Worm (Caenorhabditis elegans) whole organism, L1 larva: Measurements from ENCODE around the gene srh-297.

Experiments
- ceh-82 ChIP-seq, 3 experiments: fragments of 150-350 bp in 1 of 3; sonication (generic microtip) in 2 of 3; optimal IDR thresholded peaks; 2 replicates each; lab custom pipeline; 2014 to 2017; ENCODE audit warnings: missing biosample characterization in 3 of 3, missing genetic modification characterization in 3 of 3
- ceh-88 ChIP-seq: fragments of 200-800 bp; sonication (Bioruptor generic); IDR thresholded peaks from 2 replicates; pipeline ENCODE4 v1.3.6; 2022; ENCODE audit warnings: missing genetic modification characterization, missing compliant biosample characterization
- dsc-1 ChIP-seq: sonication (generic microtip); optimal IDR thresholded peaks from 2 replicates; lab custom pipeline; 2016; ENCODE audit warnings: mild to moderate bottlenecking, missing genetic modification characterization, missing compliant biosample characterization
- elt-3 ChIP-seq, 6 experiments: fragments of 150-350 bp in 1 of 6; sonication (generic microtip); optimal IDR thresholded peaks; 2 replicates each; lab custom pipeline; 2017 to 2018; ENCODE audit warnings: missing biosample characterization in 6 of 6, missing genetic modification characterization in 6 of 6, inconsistent platforms in 1 of 6
- hlh-17 ChIP-seq: fragments of 200-800 bp; sonication (Bioruptor generic); optimal IDR thresholded peaks from 2 replicates; lab custom pipeline; 2018; ENCODE audit warnings: missing genetic modification characterization, mild to moderate bottlenecking, missing compliant biosample characterization, moderate library complexity, borderline replicate concordance
- jun-1 ChIP-seq: fragments of 150-350 bp; optimal IDR thresholded peaks from 2 replicates; lab custom pipeline; 2014; ENCODE audit warnings: missing biosample characterization, missing genetic modification reagents, missing genetic modification characterization
- mdl-1 ChIP-seq, 2 experiments: fragments of 150-350 bp; optimal IDR thresholded peaks; 2 replicates each; lab custom pipeline; 2014 to 2017; ENCODE audit warnings: missing biosample characterization in 2 of 2, missing genetic modification characterization in 2 of 2, inconsistent platforms in 1 of 2
- pag-3 ChIP-seq: sonication (generic microtip); optimal IDR thresholded peaks from 2 replicates; lab custom pipeline; 2017; ENCODE audit warnings: missing genetic modification characterization, mild to moderate bottlenecking, missing compliant biosample characterization, antibody characterized with exemption, borderline replicate concordance; ENCODE audit not compliant: insufficient read depth
- ztf-11 ChIP-seq, 2 experiments: sonication (generic microtip); optimal IDR thresholded peaks; 2 replicates each; lab custom pipeline; 2016 to 2017; ENCODE audit warnings: missing genetic modification characterization in 2 of 2, missing biosample characterization in 1 of 2, missing compliant biosample characterization in 1 of 2

ce11 chrII:3196966-3197365, 33.4 kb downstream of the srh-297 start, which contains the start of gene gcy-15:
- TF ChIP-seq mdl-1 (tag; optimal IDR thresholded peaks at IDR 0.05; lab: Kevin White, UChicago) (no peak), dsc-1 (tag; lab: Kevin White, UChicago) (no peak), elt-3 (tag; optimal IDR thresholded peaks at IDR 0.05; lab: Kevin White, UChicago) (no peak), ztf-11 (tag; optimal IDR thresholded peaks at IDR 0.05; lab: Kevin White, UChicago) (no peak), ceh-88 (GFP tag; lab: Robert Waterston, UW) (no peak), ceh-82 (tag; optimal IDR thresholded peaks at IDR 0.05; lab: Kevin White, UChicago) (no peak), pag-3 (tag; lab: Kevin White, UChicago) (no peak), jun-1 (tag; lab: Kevin White, UChicago) (no peak), hlh-17 (GFP tag; lab: Kevin White, UChicago) (no peak)
